Worm (Caenorhabditis elegans) whole organism, midembryonic: ENCODE measurements around the gene F10D2.8.

Source experiments
- T22C8.4 ChIP-seq: fragments of 200-800 bp; sonication (Bioruptor generic); IDR thresholded peaks from 2 replicates; pipeline ENCODE4 v1.3.6; 2022; ENCODE audit warnings: missing genetic modification characterization, missing compliant biosample characterization
- cog-1 ChIP-seq: sonication (generic microtip); optimal IDR thresholded peaks from 2 replicates; lab custom pipeline; 2016; ENCODE audit warnings: missing genetic modification characterization, missing compliant biosample characterization
- flt-1 ChIP-seq: fragments of 200-800 bp; sonication (Bioruptor generic); IDR thresholded peaks from 2 replicates; pipeline ENCODE4 v1.3.6; 2022; ENCODE audit warnings: missing genetic modification characterization, missing compliant biosample characterization
- klf-2 ChIP-seq: fragments of 200-800 bp; sonication (Bioruptor generic); conservative IDR thresholded peaks from 2 replicates; pipeline ENCODE4 v1.3.6; 2022; ENCODE audit warnings: missing genetic modification reagents, missing genetic modification characterization, missing compliant biosample characterization
- med-1 ChIP-seq: sonication (generic microtip); optimal IDR thresholded peaks from 2 replicates; lab custom pipeline; 2017; ENCODE audit warnings: missing genetic modification characterization, mild to moderate bottlenecking, missing compliant biosample characterization, antibody characterized with exemption, missing genetic modification reagents; ENCODE audit not compliant: insufficient read depth
- ref-1 ChIP-seq: fragments of 200-800 bp; sonication (Bioruptor generic); conservative IDR thresholded peaks from 2 replicates; pipeline ENCODE4 v1.3.6; 2022; ENCODE audit warnings: missing genetic modification reagents, missing genetic modification characterization, missing compliant biosample characterization
- tab-1 ChIP-seq: fragments of 200-800 bp; sonication (Bioruptor generic); IDR thresholded peaks from 2 replicates; pipeline ENCODE4 v1.3.6; 2022; ENCODE audit warnings: missing genetic modification characterization, missing compliant biosample characterization
- ztf-23 ChIP-seq: fragments of 200-800 bp; sonication (Bioruptor generic); IDR thresholded peaks from 2 replicates; pipeline ENCODE4 v1.3.6; 2022; ENCODE audit warnings: missing genetic modification reagents, missing genetic modification characterization, missing compliant biosample characterization
- ztf-29 ChIP-seq: fragments of 200-800 bp; sonication (Bioruptor generic); IDR thresholded peaks from 2 replicates; pipeline ENCODE4 v1.3.6; 2022; ENCODE audit warnings: missing genetic modification reagents, missing genetic modification characterization, missing compliant biosample characterization

- TF ChIP-seq ref-1: no peak
- no peak for TF ChIP-seq ztf-29 (GFP tag; lab: Robert Waterston, UW)
- no peak for TF ChIP-seq tab-1 (GFP tag; lab: Robert Waterston, UW)
- TF ChIP-seq flt-1 (GFP tag; lab: Robert Waterston, UW): no peak
- no peak for TF ChIP-seq cog-1 (tag; lab: Kevin White, UChicago)
- TF ChIP-seq ztf-23 (GFP tag; lab: Robert Waterston, UW): no peak
- TF ChIP-seq klf-2: no peak
- no peak for TF ChIP-seq T22C8.4 (GFP tag; lab: Robert Waterston, UW)
- TF ChIP-seq med-1 (GFP tag; lab: Kevin White, UChicago): no peak
These were observed 19.5 kb downstream of the F10D2.8 start, which contains the start of gene srx-36 for ce11 chrV:7130974-7131373.
